Fruit fly (Drosophila melanogaster) whole organism, prepupa: ENCODE data around the gene CG11342.

ENCODE experiments used
- CG10631 ChIP-seq: fragments of 200-800 bp; sonication (Bioruptor generic); optimal IDR thresholded peaks from 2 replicates; lab custom pipeline; 2016; ENCODE audit warnings: missing biosample characterization, missing genetic modification characterization
- CG10669 ChIP-seq: fragments of 200-800 bp; sonication (Bioruptor generic); optimal IDR thresholded peaks from 3 replicates; lab custom pipeline; 2018; ENCODE audit warnings: missing biosample characterization, mild to moderate bottlenecking, missing genetic modification characterization, moderate library complexity
- CG11762 ChIP-seq: fragments of 200-800 bp; sonication (Bioruptor generic); optimal IDR thresholded peaks from 3 replicates; lab custom pipeline; 2016; ENCODE audit warnings: missing biosample characterization, missing genetic modification characterization; ENCODE audit not compliant: insufficient read depth
- CG11902 ChIP-seq: fragments of 200-800 bp; sonication (Bioruptor generic); optimal IDR thresholded peaks from 3 replicates; lab custom pipeline; 2016; ENCODE audit warnings: missing biosample characterization, missing genetic modification characterization
- CG1621 ChIP-seq: fragments of 200-800 bp; sonication (Bioruptor generic); optimal IDR thresholded peaks from 3 replicates; lab custom pipeline; 2018; ENCODE audit warnings: missing biosample characterization, mild to moderate bottlenecking, missing genetic modification characterization
- CG16779 ChIP-seq: fragments of 200-800 bp; sonication (Bioruptor generic); optimal IDR thresholded peaks from 3 replicates; lab custom pipeline; 2017; ENCODE audit warnings: missing biosample characterization, mild to moderate bottlenecking, missing genetic modification characterization
- CG32006 ChIP-seq: fragments of 200-800 bp; sonication (Bioruptor generic); optimal IDR thresholded peaks from 3 replicates; lab custom pipeline; 2017; ENCODE audit warnings: missing biosample characterization, mild to moderate bottlenecking, missing genetic modification characterization
- CG3919 ChIP-seq: fragments of 200-800 bp; sonication (Bioruptor generic); optimal IDR thresholded peaks from 3 replicates; lab custom pipeline; 2016; ENCODE audit warnings: missing biosample characterization, missing genetic modification characterization
- CG6163 ChIP-seq: fragments of 200-800 bp; sonication (Bioruptor generic); IDR thresholded peaks from 3 replicates; pipeline ENCODE4 v1.3.6; 2022; ENCODE audit warnings: missing biosample characterization, missing genetic modification characterization
- CG6792 ChIP-seq: fragments of 200-800 bp; sonication (Bioruptor generic); optimal IDR thresholded peaks from 3 replicates; lab custom pipeline; 2016; ENCODE audit warnings: missing biosample characterization, missing genetic modification characterization
- CG6808 ChIP-seq: fragments of 200-800 bp; sonication (Bioruptor generic); optimal IDR thresholded peaks from 3 replicates; lab custom pipeline; 2017; ENCODE audit warnings: missing biosample characterization, missing genetic modification characterization, mild to moderate bottlenecking, moderate library complexity, missing genetic modification reagents
- CG6854 ChIP-seq: fragments of 200-800 bp; sonication (Bioruptor generic); optimal IDR thresholded peaks from 2 replicates; lab custom pipeline; 2017; ENCODE audit warnings: missing biosample characterization, mild to moderate bottlenecking, missing genetic modification characterization
- CG7368 ChIP-seq: fragments of 200-800 bp; sonication (Bioruptor generic); optimal IDR thresholded peaks from 3 replicates; lab custom pipeline; 2016; ENCODE audit warnings: missing biosample characterization, missing genetic modification characterization
- CG8119 ChIP-seq: fragments of 200-800 bp; sonication (Bioruptor generic); IDR thresholded peaks from 3 replicates; pipeline ENCODE4 v1.3.6; 2022; ENCODE audit warnings: missing biosample characterization, missing genetic modification characterization
- CG8319 ChIP-seq: fragments of 200-800 bp; sonication (Bioruptor generic); optimal IDR thresholded peaks from 3 replicates; lab custom pipeline; 2016; ENCODE audit warnings: missing biosample characterization, missing genetic modification characterization
- CG8632 ChIP-seq: fragments of 200-800 bp; sonication (Bioruptor generic); optimal IDR thresholded peaks from 3 replicates; lab custom pipeline; 2016; ENCODE audit warnings: missing biosample characterization, missing genetic modification characterization
- CG9139 ChIP-seq: fragments of 200-800 bp; sonication (Bioruptor generic); optimal IDR thresholded peaks from 3 replicates; lab custom pipeline; 2017; ENCODE audit warnings: missing biosample characterization, mild to moderate bottlenecking, missing genetic modification characterization
- Eip75B ChIP-seq: fragments of 200-800 bp; sonication (Bioruptor generic); optimal IDR thresholded peaks from 3 replicates; lab custom pipeline; 2016; ENCODE audit warnings: missing biosample characterization, missing genetic modification characterization
- Eip78C ChIP-seq: fragments of 200-800 bp; sonication (Bioruptor generic); peaks from one replicate; lab custom pipeline; 2016; ENCODE audit warnings: missing biosample characterization, missing genetic modification characterization
- Eip93F ChIP-seq: fragments of 200-800 bp; sonication (Bioruptor generic); optimal IDR thresholded peaks from 2 replicates; lab custom pipeline; 2016; ENCODE audit warnings: missing biosample characterization, mild to moderate bottlenecking, missing genetic modification characterization
- Ets96B ChIP-seq: fragments of 200-800 bp; optimal IDR thresholded peaks from 2 replicates; lab custom pipeline; 2019; ENCODE audit warnings: missing biosample characterization, mild to moderate bottlenecking, missing genetic modification characterization, moderate library complexity
- Gug ChIP-seq: fragments of 200-800 bp; sonication (Bioruptor generic); IDR thresholded peaks from 2 replicates; pipeline ENCODE4 v1.3.6; 2022; ENCODE audit warnings: missing biosample characterization, missing genetic modification characterization
- Hr39 ChIP-seq: fragments of 200-800 bp; sonication (Bioruptor generic); optimal IDR thresholded peaks from 2 replicates; lab custom pipeline; 2016; ENCODE audit warnings: missing biosample characterization, missing genetic modification characterization
- Hr4 ChIP-seq: fragments of 200-800 bp; sonication (Bioruptor generic); optimal IDR thresholded peaks from 3 replicates; lab custom pipeline; 2016; ENCODE audit warnings: missing biosample characterization, missing genetic modification characterization
- Sox102F ChIP-seq: fragments of 200-800 bp; sonication (Bioruptor generic); optimal IDR thresholded peaks from 2 replicates; lab custom pipeline; 2016; ENCODE audit warnings: missing biosample characterization, mild to moderate bottlenecking, missing genetic modification characterization
- Sox14 ChIP-seq: fragments of 200-800 bp; sonication (Bioruptor generic); optimal IDR thresholded peaks from 3 replicates; lab custom pipeline; 2016; ENCODE audit warnings: missing biosample characterization, missing genetic modification characterization
- achi ChIP-seq: fragments of 200-800 bp; sonication (Bioruptor generic); optimal IDR thresholded peaks from 3 replicates; lab custom pipeline; 2016; ENCODE audit warnings: missing biosample characterization, missing genetic modification characterization
- dsx ChIP-seq: fragments of 200-800 bp; optimal IDR thresholded peaks from 3 replicates; lab custom pipeline; 2019; ENCODE audit warnings: missing biosample characterization, mild to moderate bottlenecking, missing genetic modification characterization, moderate library complexity; ENCODE audit not compliant: poor library complexity, severe bottlenecking
- fd59A ChIP-seq: fragments of 200-800 bp; sonication (Bioruptor generic); optimal IDR thresholded peaks from 2 replicates; lab custom pipeline; 2017; ENCODE audit warnings: missing biosample characterization, mild to moderate bottlenecking, missing genetic modification characterization, missing genetic modification reagents
- fd85E ChIP-seq: fragments of 200-800 bp; sonication (Bioruptor generic); optimal IDR thresholded peaks from 3 replicates; lab custom pipeline; 2016; ENCODE audit warnings: missing biosample characterization, missing genetic modification characterization
- net ChIP-seq: fragments of 200-800 bp; sonication (Bioruptor generic); optimal IDR thresholded peaks from 3 replicates; lab custom pipeline; 2016; ENCODE audit warnings: missing biosample characterization, missing genetic modification characterization
- pdm3 ChIP-seq: fragments of 200-800 bp; sonication (Bioruptor generic); optimal IDR thresholded peaks from 3 replicates; lab custom pipeline; 2016; ENCODE audit warnings: missing biosample characterization, missing genetic modification characterization
- salr ChIP-seq, 2 experiments: fragments of 200-800 bp; sonication (Bioruptor generic); optimal IDR thresholded peaks; 3 replicates each; lab custom pipeline; 2016 to 2018; ENCODE audit warnings: missing biosample characterization in 2 of 2, missing genetic modification characterization in 2 of 2, mild to moderate bottlenecking in 1 of 2
- spab ChIP-seq: fragments of 200-800 bp; sonication (Bioruptor generic); optimal IDR thresholded peaks from 2 replicates; lab custom pipeline; 2017; ENCODE audit warnings: missing biosample characterization, mild to moderate bottlenecking, missing genetic modification characterization, missing genetic modification reagents
- ss ChIP-seq, 2 experiments: fragments of 200-800 bp; sonication (Bioruptor generic); optimal IDR thresholded peaks; 2 replicates in 1 of 2; 3 replicates in 1 of 2; lab custom pipeline; 2017 to 2018; ENCODE audit warnings: mild to moderate bottlenecking in 2 of 2, missing biosample characterization in 2 of 2, missing genetic modification characterization in 2 of 2, moderate library complexity in 1 of 2
- svp ChIP-seq: fragments of 200-800 bp; sonication (Bioruptor generic); peaks from one replicate; lab custom pipeline; 2016; ENCODE audit warnings: missing biosample characterization, missing genetic modification characterization
- topi ChIP-seq: fragments of 200-800 bp; sonication (Bioruptor generic); optimal IDR thresholded peaks from 3 replicates; lab custom pipeline; 2016; ENCODE audit warnings: missing biosample characterization, missing genetic modification characterization

The CG11342 gene

dm6 chr3L:4353657-4354075 lies 13.6 kb downstream of the CG11342 start (continued):
- peak; percentile 10 for TF ChIP-seq Hr39 (GFP tag; lab: Kevin White, UChicago)
- peak; percentile 65 for TF ChIP-seq svp (GFP tag; lab: Kevin White, UChicago)
- TF ChIP-seq salr (GFP tag; optimal IDR thresholded peaks at IDR 0.05; lab: Kevin White, UChicago), result no peak
- TF ChIP-seq CG32006, result peak; percentile 49
- TF ChIP-seq CG16779 (tag; lab: Kevin White, UChicago), result no peak
- peak; percentile 23 for TF ChIP-seq Ets96B (tag; lab: Kevin White, UChicago)
- TF ChIP-seq CG6163 (GFP tag; lab: Robert Waterston, UW), result no peak; the same call in 2 of the 3 replicates

- TF ChIP-seq svp (GFP tag; lab: Kevin White, UChicago) (peak; percentile 63), dsx (GFP tag; lab: Kevin White, UChicago) (no peak)
These were observed 14.6 kb downstream of the CG11342 start for dm6 chr3L:4352649-4353048.

- TF ChIP-seq Hr4 (GFP tag; lab: Kevin White, UChicago) (no peak), Hr39 (GFP tag; lab: Kevin White, UChicago) (no peak), CG6854 (GFP tag; lab: Kevin White, UChicago) (no peak), achi (GFP tag; lab: Kevin White, UChicago) (no peak), Gug (GFP tag; lab: Robert Waterston, UW) (0 out of 2 replicates have a peak, but pooled peaks have one; percentile 1), net (GFP tag; lab: Kevin White, UChicago) (no peak), dsx (GFP tag; lab: Kevin White, UChicago) (peak; percentile 92), ss (GFP tag; optimal IDR thresholded peaks at IDR 0.05; lab: Kevin White, UChicago) (no peak), CG10631 (GFP tag; lab: Kevin White, UChicago) (no peak), CG6163 (GFP tag; lab: Robert Waterston, UW) (no peak), CG6808 (GFP tag; lab: Kevin White, UChicago) (no peak), CG3919 (GFP tag; lab: Kevin White, UChicago) (no peak), topi (GFP tag; lab: Kevin White, UChicago) (no peak), fd85E (GFP tag; lab: Kevin White, UChicago) (no peak)
- TF ChIP-seq, all 60 proteins: peak for 2
These were observed 15.2 kb downstream of the CG11342 start for dm6 chr3L:4352009-4352408.

dm6 chr3L:4349314-4349713 lies 17.9 kb downstream of the CG11342 start:
- TF ChIP-seq CG9139 (GFP tag; lab: Kevin White, UChicago), result no peak
- TF ChIP-seq CG1621, result peak; percentile 60
- TF ChIP-seq ss (GFP tag; optimal IDR thresholded peaks at IDR 0.05; lab: Kevin White, UChicago), result peak in 1 of 2 experiments; percentile 34
- TF ChIP-seq Ets96B (tag; lab: Kevin White, UChicago), result no peak
- TF ChIP-seq CG6163 (GFP tag; lab: Robert Waterston, UW), result 0 out of 3 replicates have a peak, but pooled peaks have one; percentile 35
- TF ChIP-seq dsx (GFP tag; lab: Kevin White, UChicago), result peak; percentile 78
- TF ChIP-seq Eip75B (GFP tag; lab: Kevin White, UChicago), result no peak
- TF ChIP-seq, all 60 proteins: peak for 4

dm6 chr3L:4348839-4349238 lies 18.4 kb downstream of the CG11342 start:
- TF ChIP-seq CG8319 (GFP tag; lab: Kevin White, UChicago) (no peak), CG3919 (GFP tag; lab: Kevin White, UChicago) (no peak), CG32006 (peak; percentile 35), Eip78C (peak; percentile 60)

- TF ChIP-seq salr (GFP tag; optimal IDR thresholded peaks at IDR 0.05; lab: Kevin White, UChicago) (no peak), CG11762 (peak; percentile 3), Eip75B (GFP tag; lab: Kevin White, UChicago) (no peak), CG6808 (GFP tag; lab: Kevin White, UChicago) (peak; percentile 17), Eip93F (GFP tag; lab: Kevin White, UChicago) (no peak), Sox102F (GFP tag; lab: Kevin White, UChicago) (no peak), Gug (GFP tag; lab: Robert Waterston, UW) (peak; percentile 55), topi (GFP tag; lab: Kevin White, UChicago) (no peak), net (GFP tag; lab: Kevin White, UChicago) (no peak), CG6792 (GFP tag; lab: Kevin White, UChicago) (no peak), Sox14 (no peak), dsx (GFP tag; lab: Kevin White, UChicago) (no peak), CG6163 (GFP tag; lab: Robert Waterston, UW) (peak; percentile 65; the same call in 2 of the 3 replicates), fd59A (GFP tag; lab: Kevin White, UChicago) (no peak), fd85E (GFP tag; lab: Kevin White, UChicago) (no peak), CG8119 (GFP tag; lab: Robert Waterston, UW) (peak; percentile 67; the same call in 2 of the 3 replicates), CG8632 (GFP tag; lab: Kevin White, UChicago) (no peak), CG7368 (no peak), CG10669 (GFP tag; lab: Kevin White, UChicago) (peak; percentile 18), spab (GFP tag; lab: Kevin White, UChicago) (peak; percentile 3), CG3919 (GFP tag; lab: Kevin White, UChicago) (peak; percentile 48), CG11902 (GFP tag; lab: Kevin White, UChicago) (no peak), pdm3 (GFP tag; lab: Kevin White, UChicago) (no peak), CG10631 (GFP tag; lab: Kevin White, UChicago) (no peak)
These were observed 19.2 kb downstream of the CG11342 start for dm6 chr3L:4348072-4348471.
